Worm (Caenorhabditis elegans): Measurements from ENCODE around the gene gpd-4.

- TF ChIP-seq tbx-8 (GFP tag; optimal IDR thresholded peaks at IDR 0.05), result no peak
- TF ChIP-seq ztf-11 (tag; optimal IDR thresholded peaks at IDR 0.05), result no peak
- TF ChIP-seq mab-5 (tag; optimal IDR thresholded peaks at IDR 0.05), result no peak
These were observed 16.0 kb upstream of the gpd-4 start, which contains the start of gene nlp-63 for ce11 chrII:10155106-10155505.

All from whole organism, mixed stage, embryonic.